Fruit fly (Drosophila melanogaster): ENCODE results near the gene Efa6.

Gene Efa6

dm6 chr3R:22627936-22628513, 40.5 kb downstream of the Efa6 start (continued):
- TF ChIP-seq eve (GFP tag; optimal IDR thresholded peaks at IDR 0.05) = no peak
- TF ChIP-seq Lhr (GFP tag; optimal IDR thresholded peaks at IDR 0.05) = no peak
- TF ChIP-seq bab2 (GFP tag; optimal IDR thresholded peaks at IDR 0.05) = peak; percentile 15
- no peak for TF ChIP-seq Antp (GFP tag; optimal IDR thresholded peaks at IDR 0.05)
- TF ChIP-seq CG16863 (GFP tag; optimal IDR thresholded peaks at IDR 0.05) = no peak
- TF ChIP-seq CG10321 (GFP tag; IDR thresholded peaks at IDR 0.05) = no peak
- TF ChIP-seq ken (GFP tag; IDR thresholded peaks at IDR 0.05) = 0 out of 3 replicates have a peak, but pooled peaks have one; percentile 18
- TF ChIP-seq CG12769 (tag; optimal IDR thresholded peaks at IDR 0.05) = peak; percentile 50
- peak; percentile 50 for TF ChIP-seq HLH54F (GFP tag; optimal IDR thresholded peaks at IDR 0.05)
- no peak for TF ChIP-seq tll (GFP tag; optimal IDR thresholded peaks at IDR 0.05)
- TF ChIP-seq ab (GFP tag; optimal IDR thresholded peaks at IDR 0.05) = no peak
- TF ChIP-seq pb (GFP tag; optimal IDR thresholded peaks at IDR 0.05) = no peak
- no peak for TF ChIP-seq ara (GFP tag; IDR thresholded peaks at IDR 0.05)
- TF ChIP-seq fru (optimal IDR thresholded peaks at IDR 0.05) = no peak
- no peak for TF ChIP-seq pros (GFP tag; optimal IDR thresholded peaks at IDR 0.05)
- TF ChIP-seq CG34422 (GFP tag; IDR thresholded peaks at IDR 0.05) = no peak
- no peak for TF ChIP-seq CG4282 (GFP tag; optimal IDR thresholded peaks at IDR 0.05)
- TF ChIP-seq CG7987 (GFP tag; optimal IDR thresholded peaks at IDR 0.05) = no peak
- peak in 1 of 2 experiments; percentile 43 for TF ChIP-seq chif (GFP tag; optimal IDR thresholded peaks at IDR 0.05)
- no peak for TF ChIP-seq jigr1 (GFP tag; IDR thresholded peaks at IDR 0.05)
- peak; percentile 22 for TF ChIP-seq HmgZ (tag; optimal IDR thresholded peaks at IDR 0.05)
- no peak for TF ChIP-seq luna (GFP tag; optimal IDR thresholded peaks at IDR 0.05)
- no peak for TF ChIP-seq psq (GFP tag; optimal IDR thresholded peaks at IDR 0.05)
- TF ChIP-seq CG42726 (GFP tag; IDR thresholded peaks at IDR 0.05; ENCODE audit: partially characterized antibody) = no peak
- no peak for TF ChIP-seq CG1792 (GFP tag; optimal IDR thresholded peaks at IDR 0.05)
- no peak for TF ChIP-seq CG4360 (GFP tag; IDR thresholded peaks at IDR 0.05)
- no peak for TF ChIP-seq oc (tag; optimal IDR thresholded peaks at IDR 0.05)
- TF ChIP-seq vvl (GFP tag; IDR thresholded peaks at IDR 0.05) = no peak
- no peak for TF ChIP-seq CG12104 (GFP tag; optimal IDR thresholded peaks at IDR 0.05)
- peak; percentile 31 for TF ChIP-seq dmrt99B (tag; optimal IDR thresholded peaks at IDR 0.05)
- no peak for TF ChIP-seq Myb (GFP tag; optimal IDR thresholded peaks at IDR 0.05)
- TF ChIP-seq wor (GFP tag; IDR thresholded peaks at IDR 0.05) = peak; percentile 32; the same call in 1 of the 2 replicates
- TF ChIP-seq sens (GFP tag) = peak; percentile 64
- TF ChIP-seq vnd (GFP tag; IDR thresholded peaks at IDR 0.05; ENCODE audit: partially characterized antibody) = no peak
- TF ChIP-seq CG9609 (GFP tag; optimal IDR thresholded peaks at IDR 0.05) = no peak
- TF ChIP-seq Hsf (GFP tag; optimal IDR thresholded peaks at IDR 0.05) = peak; percentile 41
- no peak for TF ChIP-seq Drgx (GFP tag; IDR thresholded peaks at IDR 0.05)
- no peak for TF ChIP-seq Opbp (GFP tag; IDR thresholded peaks at IDR 0.05; ENCODE audit: partially characterized antibody)
- TF ChIP-seq CkIIα-i1 (GFP tag; IDR thresholded peaks at IDR 0.05) = no peak
- no peak for TF ChIP-seq CrebB (tag; optimal IDR thresholded peaks at IDR 0.05)
- TF ChIP-seq CG11723 (GFP tag; optimal IDR thresholded peaks at IDR 0.05) = peak; percentile 19
- TF ChIP-seq salm (tag; optimal IDR thresholded peaks at IDR 0.05) = no peak
- peak; percentile 23 for TF ChIP-seq chn (GFP tag; optimal IDR thresholded peaks at IDR 0.05)
- TF ChIP-seq row (GFP tag; IDR thresholded peaks at IDR 0.05) = peak; percentile 75
- 0 out of 2 replicates have a peak, but pooled peaks have one; percentile 8 for TF ChIP-seq HLH3B (GFP tag; IDR thresholded peaks at IDR 0.05)
- no peak for TF ChIP-seq CG12071 (GFP tag; optimal IDR thresholded peaks at IDR 0.05)
- no peak for TF ChIP-seq caup (GFP tag; optimal IDR thresholded peaks at IDR 0.05; ENCODE audit: severe bottlenecking)
- no peak for TF ChIP-seq CG15011 (GFP tag; optimal IDR thresholded peaks at IDR 0.05)
- TF ChIP-seq GATAe (GFP tag; conservative IDR thresholded peaks at IDR 0.05) = no peak
- peak; percentile 50 for TF ChIP-seq CG17385 (GFP tag; optimal IDR thresholded peaks at IDR 0.05)
- no peak for TF ChIP-seq kay (GFP tag; optimal IDR thresholded peaks at IDR 0.05)
- TF ChIP-seq gfzf (GFP tag; optimal IDR thresholded peaks at IDR 0.05) = no peak
